Fruit fly (Drosophila melanogaster) whole organism, embryonic: ENCODE results near the gene CG3038.

ENCODE experiments used
- Ada2b ChIP-seq: fragments of 200-800 bp; sonication (Bioruptor generic); IDR thresholded peaks from 2 replicates; pipeline ENCODE4 v1.3.6; 2022; ENCODE audit warnings: missing biosample characterization, missing genetic modification characterization
- Bgb ChIP-seq: fragments of 200-800 bp; sonication (Bioruptor generic); IDR thresholded peaks from 2 replicates; pipeline ENCODE4 v1.3.6; 2022; ENCODE audit warnings: missing biosample characterization, missing genetic modification characterization; ENCODE audit not compliant: partially characterized antibody
- BtbVII ChIP-seq: fragments of 200-800 bp; sonication (Bioruptor generic); optimal IDR thresholded peaks from 3 replicates; lab custom pipeline; 2017; ENCODE audit warnings: missing biosample characterization, mild to moderate bottlenecking, missing genetic modification characterization
- CG10147 ChIP-seq: fragments of 200-800 bp; sonication (Bioruptor generic); optimal IDR thresholded peaks from 2 replicates; lab custom pipeline; 2019; ENCODE audit warnings: missing biosample characterization, mild to moderate bottlenecking, missing genetic modification characterization, moderate library complexity
- CG1024 ChIP-seq: fragments of 200-800 bp; sonication (Bioruptor generic); IDR thresholded peaks from 2 replicates; pipeline ENCODE4 v1.3.6; 2022; ENCODE audit warnings: missing biosample characterization, missing genetic modification characterization
- CG10959 ChIP-seq: fragments of 200-800 bp; sonication (Bioruptor generic); IDR thresholded peaks from 2 replicates; pipeline ENCODE4 v1.3.6; 2022; ENCODE audit warnings: missing biosample characterization, missing genetic modification characterization
- CG12391 ChIP-seq: fragments of 200-800 bp; sonication (Bioruptor generic); optimal IDR thresholded peaks from 3 replicates; lab custom pipeline; 2018; ENCODE audit warnings: missing biosample characterization, mild to moderate bottlenecking, missing genetic modification characterization, moderate library complexity
- CG15269 ChIP-seq: fragments of 200-800 bp; sonication (Bioruptor generic); optimal IDR thresholded peaks from 2 replicates; lab custom pipeline; 2018; ENCODE audit warnings: missing biosample characterization, mild to moderate bottlenecking, missing genetic modification characterization, moderate library complexity
- CG15514 ChIP-seq: fragments of 200-800 bp; sonication (Bioruptor generic); optimal IDR thresholded peaks from 3 replicates; lab custom pipeline; 2017; ENCODE audit warnings: missing biosample characterization, missing genetic modification characterization, mild to moderate bottlenecking, moderate library complexity, missing genetic modification reagents
- CG15696 ChIP-seq: fragments of 200-800 bp; sonication (Bioruptor generic); optimal IDR thresholded peaks from 2 replicates; lab custom pipeline; 2019; ENCODE audit warnings: missing biosample characterization, mild to moderate bottlenecking, missing genetic modification characterization, moderate library complexity
- CG16813 ChIP-seq: fragments of 200-800 bp; sonication (Bioruptor generic); IDR thresholded peaks from 3 replicates; pipeline ENCODE4 v1.3.6; 2022; ENCODE audit warnings: missing biosample characterization, missing genetic modification characterization; ENCODE audit not compliant: partially characterized antibody
- CG17361 ChIP-seq: fragments of 200-800 bp; sonication (Bioruptor generic); IDR thresholded peaks from 3 replicates; pipeline ENCODE4 v1.3.6; 2022; ENCODE audit warnings: missing biosample characterization, missing genetic modification characterization
- CG2202 ChIP-seq: fragments of 200-800 bp; sonication (Bioruptor generic); optimal IDR thresholded peaks from 2 replicates; lab custom pipeline; 2018; ENCODE audit warnings: missing biosample characterization, mild to moderate bottlenecking, missing genetic modification characterization
- CG33557 ChIP-seq: fragments of 200-800 bp; sonication (Bioruptor generic); optimal IDR thresholded peaks from 2 replicates; lab custom pipeline; 2019; ENCODE audit warnings: missing biosample characterization, mild to moderate bottlenecking, missing genetic modification characterization, moderate library complexity
- CG7556 ChIP-seq: fragments of 200-800 bp; sonication (Bioruptor generic); optimal IDR thresholded peaks from 2 replicates; lab custom pipeline; 2017; ENCODE audit warnings: missing biosample characterization, mild to moderate bottlenecking, missing genetic modification characterization
- CG7839 ChIP-seq: fragments of 200-800 bp; sonication (Bioruptor generic); optimal IDR thresholded peaks from 3 replicates; lab custom pipeline; 2018; ENCODE audit warnings: missing biosample characterization, mild to moderate bottlenecking, missing genetic modification characterization, moderate library complexity
- CG8765 ChIP-seq: fragments of 200-800 bp; sonication (Bioruptor generic); IDR thresholded peaks from 2 replicates; pipeline ENCODE4 v1.3.6; 2022; ENCODE audit warnings: missing biosample characterization, missing genetic modification characterization
- CG9727 ChIP-seq: fragments of 200-800 bp; sonication (Bioruptor generic); optimal IDR thresholded peaks from 3 replicates; lab custom pipeline; 2017; ENCODE audit warnings: missing biosample characterization, mild to moderate bottlenecking, missing genetic modification characterization
- Camta ChIP-seq: fragments of 200-800 bp; sonication (Bioruptor generic); optimal IDR thresholded peaks from 2 replicates; lab custom pipeline; 2016; ENCODE audit warnings: missing biosample characterization, missing genetic modification characterization
- CrebB ChIP-seq: fragments of 200-800 bp; sonication (Bioruptor generic); optimal IDR thresholded peaks from 3 replicates; lab custom pipeline; 2018; ENCODE audit warnings: missing biosample characterization, mild to moderate bottlenecking, missing genetic modification characterization
- D19A ChIP-seq: fragments of 200-800 bp; optimal IDR thresholded peaks from 3 replicates; lab custom pipeline; 2019; ENCODE audit warnings: missing biosample characterization, mild to moderate bottlenecking, missing genetic modification characterization, moderate library complexity
- Dbx ChIP-seq: fragments of 200-800 bp; sonication (Bioruptor generic); IDR thresholded peaks from 3 replicates; pipeline ENCODE4 v1.3.6; 2022; ENCODE audit warnings: missing biosample characterization, missing genetic modification characterization
- Hr39 ChIP-seq: fragments of >200 bp; optimal IDR thresholded peaks from 2 replicates; lab custom pipeline; 2017
- Nf-YA ChIP-seq: fragments of 200-800 bp; sonication (Bioruptor generic); IDR thresholded peaks from 2 replicates; pipeline ENCODE4 v1.3.6; 2022; ENCODE audit warnings: missing biosample characterization, missing genetic modification characterization
- Rfx ChIP-seq: fragments of 200-800 bp; sonication (Bioruptor generic); IDR thresholded peaks from 2 replicates; pipeline ENCODE4 v1.3.6; 2022; ENCODE audit warnings: missing biosample characterization, missing genetic modification characterization
- Xbp1 ChIP-seq: fragments of 200-800 bp; sonication (Bioruptor generic); optimal IDR thresholded peaks from 3 replicates; lab custom pipeline; 2016; ENCODE audit warnings: missing biosample characterization, mild to moderate bottlenecking, missing genetic modification characterization
- ara ChIP-seq: fragments of 200-800 bp; sonication (Bioruptor generic); IDR thresholded peaks from 2 replicates; pipeline ENCODE4 v1.3.6; 2022; ENCODE audit warnings: missing biosample characterization, missing genetic modification characterization
- az2 ChIP-seq: fragments of 200-800 bp; sonication (Bioruptor generic); optimal IDR thresholded peaks from 3 replicates; lab custom pipeline; 2016; ENCODE audit warnings: missing biosample characterization, missing genetic modification characterization
- bsh ChIP-seq, 2 experiments: fragments of 200-800 bp; sonication (Bioruptor generic); optimal IDR thresholded peaks; 2 replicates each; lab custom pipeline; 2017 to 2018; ENCODE audit warnings: mild to moderate bottlenecking in 2 of 2, missing biosample characterization in 2 of 2, missing genetic modification characterization in 2 of 2, moderate library complexity in 1 of 2
- btn ChIP-seq: fragments of 200-800 bp; sonication (Bioruptor generic); optimal IDR thresholded peaks from 2 replicates; lab custom pipeline; 2016; ENCODE audit warnings: missing biosample characterization, missing genetic modification characterization
- corto ChIP-seq: fragments of 200-800 bp; sonication (Bioruptor generic); optimal IDR thresholded peaks from 2 replicates; lab custom pipeline; 2016; ENCODE audit warnings: missing biosample characterization, mild to moderate bottlenecking, missing genetic modification characterization, moderate library complexity
- crc ChIP-seq: fragments of 200-800 bp; sonication (Bioruptor generic); optimal IDR thresholded peaks from 2 replicates; lab custom pipeline; 2016; ENCODE audit warnings: missing biosample characterization, missing genetic modification characterization
- crol ChIP-seq: fragments of 200-800 bp; sonication (Bioruptor generic); IDR thresholded peaks from 2 replicates; pipeline ENCODE4 v1.3.6; 2022; ENCODE audit warnings: missing biosample characterization, missing genetic modification characterization
- dysf ChIP-seq: fragments of 200-800 bp; sonication (Bioruptor generic); IDR thresholded peaks from 3 replicates; pipeline ENCODE4 v1.3.6; 2022; ENCODE audit warnings: missing biosample characterization, missing genetic modification characterization
- eve ChIP-seq, 2 experiments: fragments of >200 bp; optimal IDR thresholded peaks; 2 replicates each; lab custom pipeline; 2017; ENCODE audit warnings: missing biosample characterization in 2 of 2, missing genetic modification characterization in 2 of 2
- fd102C ChIP-seq: fragments of 200-800 bp; sonication (Bioruptor generic); optimal IDR thresholded peaks from 2 replicates; lab custom pipeline; 2018; ENCODE audit warnings: missing biosample characterization, mild to moderate bottlenecking, missing genetic modification characterization, moderate library complexity
- gem ChIP-seq: fragments of 200-800 bp; sonication (Bioruptor generic); optimal IDR thresholded peaks from 2 replicates; lab custom pipeline; 2019; ENCODE audit warnings: missing biosample characterization, mild to moderate bottlenecking, missing genetic modification characterization, moderate library complexity
- gt ChIP-seq: fragments of 200-800 bp; sonication (Bioruptor generic); IDR thresholded peaks from 2 replicates; pipeline ENCODE4 v1.3.6; 2022; ENCODE audit warnings: missing biosample characterization, missing genetic modification characterization
- ham ChIP-seq: fragments of 200-800 bp; sonication (Bioruptor generic); IDR thresholded peaks from 2 replicates; pipeline ENCODE4 v1.3.6; 2022; ENCODE audit warnings: missing biosample characterization, missing genetic modification characterization
- hkb ChIP-seq, 2 experiments: fragments of 200-800 bp in 1 of 2; fragments of >200 bp in 1 of 2; sonication (Bioruptor generic) in 1 of 2; IDR thresholded peaks in 1 of 2; optimal IDR thresholded peaks in 1 of 2; 2 replicates each; pipeline versions ENCODE4 v1.3.6 to Lab custom; 2017 to 2022; ENCODE audit warnings: missing biosample characterization in 1 of 2, missing genetic modification characterization in 1 of 2
- insv ChIP-seq, 2 experiments: fragments of 200-800 bp; sonication (Bioruptor generic); optimal IDR thresholded peaks; 3 replicates each; lab custom pipeline; 2016 to 2018; ENCODE audit warnings: missing biosample characterization in 2 of 2, missing genetic modification characterization in 2 of 2
- lmd ChIP-seq: fragments of 200-800 bp; sonication (Bioruptor generic); IDR thresholded peaks from 2 replicates; pipeline ENCODE4 v1.3.6; 2022; ENCODE audit warnings: missing biosample characterization, missing genetic modification characterization
- peb ChIP-seq: fragments of 200-800 bp; sonication (Bioruptor generic); IDR thresholded peaks from 2 replicates; pipeline ENCODE4 v1.3.6; 2022; ENCODE audit warnings: missing biosample characterization, missing genetic modification characterization
- prd ChIP-seq, 3 experiments: fragments of >200 bp in 2 of 3; fragments of 200-800 bp in 1 of 3; sonication (Bioruptor generic) in 1 of 3; optimal IDR thresholded peaks in 2 of 3; IDR thresholded peaks in 1 of 3; 2 replicates in 2 of 3; 3 replicates in 1 of 3; pipeline versions ENCODE4 v1.3.6 to Lab custom; 2017 to 2022; ENCODE audit warnings: missing biosample characterization in 1 of 3, missing genetic modification characterization in 1 of 3
- sens ChIP-seq: fragments of 200-800 bp; sonication (Bioruptor generic); peaks from one replicate; lab custom pipeline; 2016; ENCODE audit warnings: missing biosample characterization, missing genetic modification characterization
- tgo ChIP-seq: fragments of 200-800 bp; sonication (Bioruptor generic); IDR thresholded peaks from 3 replicates; pipeline ENCODE4 v1.3.6; 2022; ENCODE audit warnings: missing biosample characterization, missing genetic modification characterization
- tio ChIP-seq: fragments of 200-800 bp; sonication (Bioruptor generic); optimal IDR thresholded peaks from 2 replicates; lab custom pipeline; 2017; ENCODE audit warnings: missing biosample characterization, missing genetic modification characterization, inconsistent platforms
- tll ChIP-seq, 2 experiments: fragments of 200-800 bp in 1 of 2; fragments of >200 bp in 1 of 2; sonication (Bioruptor generic) in 1 of 2; optimal IDR thresholded peaks; 2 replicates each; lab custom pipeline; 2017 to 2019; ENCODE audit warnings: missing biosample characterization in 2 of 2, missing genetic modification characterization in 2 of 2, mild to moderate bottlenecking in 1 of 2, moderate library complexity in 1 of 2
- trem ChIP-seq: fragments of 200-800 bp; optimal IDR thresholded peaks from 3 replicates; lab custom pipeline; 2019; ENCODE audit warnings: missing biosample characterization, mild to moderate bottlenecking, missing genetic modification characterization, moderate library complexity
- twi ChIP-seq: fragments of 200-800 bp; optimal IDR thresholded peaks from 2 replicates; lab custom pipeline; 2019; ENCODE audit warnings: missing biosample characterization, mild to moderate bottlenecking, missing genetic modification characterization, moderate library complexity

The CG3038 gene

DNA sequence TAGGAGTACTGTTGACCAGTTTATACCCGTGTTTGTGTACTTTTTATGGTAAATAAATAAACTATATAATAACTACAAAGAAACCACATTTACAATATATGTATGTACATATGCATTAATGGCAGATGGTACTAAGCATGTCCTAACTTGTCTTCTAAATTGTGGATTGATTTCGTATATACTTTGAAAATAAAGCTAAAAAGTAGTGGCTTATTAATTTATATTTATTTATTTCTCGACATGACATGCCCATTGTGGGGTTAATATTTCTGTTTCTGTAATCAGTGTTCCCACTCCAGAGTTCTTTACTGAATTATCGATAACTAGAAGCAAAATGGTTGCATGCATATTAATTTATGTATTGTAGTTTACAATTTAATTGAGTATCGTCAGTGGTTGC is 9.7 kb upstream of the CG3038 start, which contains the start of gene cin (continued):
- peak; percentile 21 for TF ChIP-seq CG15696 (tag; lab: Kevin White, UChicago)
- TF ChIP-seq gem (tag; lab: Kevin White, UChicago), result peak; percentile 73
- TF ChIP-seq Dbx, result 0 out of 3 replicates have a peak, but pooled peaks have one; percentile 26
- TF ChIP-seq Hr39, result no peak
- TF ChIP-seq insv (GFP tag; optimal IDR thresholded peaks at IDR 0.05; lab: Kevin White, UChicago), result no peak
- TF ChIP-seq CG7839 (tag; lab: Kevin White, UChicago), result peak; percentile 64
- TF ChIP-seq hkb (optimal IDR thresholded peaks at IDR 0.05; lab: Kevin White, UChicago), result no peak
- TF ChIP-seq hkb (GFP tag; IDR thresholded peaks at IDR 0.05; lab: Robert Waterston, UW), result 0 out of 2 replicates have a peak, but pooled peaks have one; percentile 33
- TF ChIP-seq lmd (GFP tag; lab: Robert Waterston, UW), result no peak
- TF ChIP-seq Nf-YA (GFP tag; lab: Robert Waterston, UW), result no peak
- TF ChIP-seq tio (GFP tag; lab: Kevin White, UChicago), result peak; percentile 41
- no peak for TF ChIP-seq prd (optimal IDR thresholded peaks at IDR 0.05; lab: Kevin White, UChicago)
- TF ChIP-seq prd (GFP tag; IDR thresholded peaks at IDR 0.05; lab: Robert Waterston, UW), result 0 out of 3 replicates have a peak, but pooled peaks have one; percentile 46
- no peak for TF ChIP-seq CG15269
- TF ChIP-seq ham (GFP tag; lab: Robert Waterston, UW), result no peak
- TF ChIP-seq BtbVII, result peak; percentile 19
- TF ChIP-seq eve (GFP tag; optimal IDR thresholded peaks at IDR 0.05; lab: Kevin White, UChicago), result peak in 1 of 2 experiments; percentile 73
- peak; percentile 55 for TF ChIP-seq CG12391 (tag; lab: Kevin White, UChicago)
- no peak for TF ChIP-seq ara
- TF ChIP-seq fd102C (GFP tag; lab: Kevin White, UChicago), result no peak
- TF ChIP-seq Ada2b (GFP tag; lab: Robert Waterston, UW), result peak; percentile 22; the same call in 1 of the 2 replicates
- peak; percentile 37 for TF ChIP-seq Xbp1 (GFP tag; lab: Kevin White, UChicago)
- TF ChIP-seq peb, result 0 out of 2 replicates have a peak, but pooled peaks have one; percentile 13
- peak; percentile 42; the same call in 1 of the 3 replicates for TF ChIP-seq dysf (GFP tag; lab: Robert Waterston, UW)
- peak; percentile 5 for TF ChIP-seq D19A
- TF ChIP-seq Camta (GFP tag; lab: Kevin White, UChicago), result no peak
- no peak for TF ChIP-seq crol (GFP tag; lab: Robert Waterston, UW)
- TF ChIP-seq CG8765 (GFP tag; lab: Robert Waterston, UW), result no peak
- TF ChIP-seq CrebB (tag; lab: Kevin White, UChicago), result no peak
- TF ChIP-seq gt, result no peak
- no peak for TF ChIP-seq CG16813
- TF ChIP-seq twi, result peak; percentile 0
- no peak for TF ChIP-seq tll (GFP tag; optimal IDR thresholded peaks at IDR 0.05; lab: Kevin White, UChicago)
- TF ChIP-seq sens (GFP tag; lab: Kevin White, UChicago), result peak; percentile 85
- TF ChIP-seq trem, result peak; percentile 30
- no peak; the same call in 2 of the 3 replicates for TF ChIP-seq tgo
- TF ChIP-seq CG10147, result peak; percentile 40
- TF ChIP-seq crc, result no peak
- TF ChIP-seq CG9727 (GFP tag; lab: Kevin White, UChicago), result peak; percentile 53
- no peak for TF ChIP-seq CG2202 (tag; lab: Kevin White, UChicago)
- no peak for TF ChIP-seq Bgb (GFP tag; lab: Robert Waterston, UW)
- no peak for TF ChIP-seq btn (GFP tag; lab: Kevin White, UChicago)
- peak in 1 of 2 experiments; percentile 47 for TF ChIP-seq bsh (GFP tag; optimal IDR thresholded peaks at IDR 0.05; lab: Kevin White, UChicago)
- TF ChIP-seq CG7556 (GFP tag; lab: Kevin White, UChicago), result peak; percentile 46
- peak; percentile 31 for TF ChIP-seq az2 (GFP tag; lab: Kevin White, UChicago)
- TF ChIP-seq CG33557 (GFP tag; lab: Kevin White, UChicago), result peak; percentile 13
- TF ChIP-seq CG15514 (GFP tag; lab: Kevin White, UChicago), result peak; percentile 30
- peak; percentile 55 for TF ChIP-seq Rfx (GFP tag; lab: Robert Waterston, UW)
- peak; percentile 73 for TF ChIP-seq CG10959 (GFP tag; lab: Robert Waterston, UW)
- TF ChIP-seq CG1024 (GFP tag; lab: Robert Waterston, UW), result no peak
- no peak for TF ChIP-seq corto (GFP tag; lab: Kevin White, UChicago)
- TF ChIP-seq CG17361 (GFP tag; lab: Robert Waterston, UW), result peak; percentile 62
